Fruit fly (Drosophila melanogaster): Measurements from ENCODE around the gene CG31097.

DNA sequence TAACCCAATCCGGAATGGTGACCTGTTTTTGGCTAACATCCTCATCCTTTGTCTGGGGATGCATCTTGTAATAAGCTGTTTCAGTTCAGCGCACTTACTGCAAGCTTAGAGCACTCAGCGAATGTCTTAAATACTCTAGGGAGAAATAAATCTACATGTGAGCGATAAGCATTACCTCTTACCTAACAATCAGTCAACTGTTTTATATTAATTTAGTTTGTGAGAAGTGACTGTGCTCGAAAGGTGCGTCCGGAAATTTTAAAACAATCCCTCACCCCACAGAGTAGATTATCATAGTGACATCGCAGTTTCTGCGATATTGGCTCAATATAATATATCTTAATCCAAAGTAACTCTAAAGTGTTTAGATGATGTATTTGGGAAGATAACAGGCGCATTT lies 20.4 kb upstream of the CG31097 start, which contains the start of gene CG10553:
- no peak for TF ChIP-seq Sin3A (optimal IDR thresholded peaks at IDR 0.05)
- no peak for TF ChIP-seq sens (GFP tag)
- TF ChIP-seq Ada2b (GFP tag; IDR thresholded peaks at IDR 0.05), result no peak
- no peak for TF ChIP-seq CG6654 (GFP tag; optimal IDR thresholded peaks at IDR 0.05)
- TF ChIP-seq CG18262 (tag; optimal IDR thresholded peaks at IDR 0.05), result no peak
- no peak for TF ChIP-seq CG15479 (GFP tag; optimal IDR thresholded peaks at IDR 0.05)
- TF ChIP-seq eyg (GFP tag; optimal IDR thresholded peaks at IDR 0.05), result no peak
- no peak for TF ChIP-seq dpn (GFP tag; optimal IDR thresholded peaks at IDR 0.05)
- no peak for TF ChIP-seq CG11456 (GFP tag; IDR thresholded peaks at IDR 0.05)
- TF ChIP-seq Optix (GFP tag; IDR thresholded peaks at IDR 0.05), result no peak
- no peak for TF ChIP-seq bowl (GFP tag; IDR thresholded peaks at IDR 0.05)
